Worm (Caenorhabditis elegans) whole organism, L3 larva: Measurements from ENCODE around the gene ttr-17.

Source experiments
- fkh-2 ChIP-seq: fragments of 150-350 bp; optimal IDR thresholded peaks from 2 replicates; lab custom pipeline; 2014; ENCODE audit warnings: missing biosample characterization, missing genetic modification reagents, missing genetic modification characterization
- nhr-11 ChIP-seq: fragments of 150-350 bp; optimal IDR thresholded peaks from 2 replicates; lab custom pipeline; 2014; ENCODE audit warnings: missing biosample characterization, missing genetic modification characterization
- unc-62 ChIP-seq: fragments of 150-350 bp; sonication (generic microtip); optimal IDR thresholded peaks from 4 replicates; lab custom pipeline; 2014; ENCODE audit warnings: missing biosample characterization, missing genetic modification reagents, missing genetic modification characterization

DNA sequence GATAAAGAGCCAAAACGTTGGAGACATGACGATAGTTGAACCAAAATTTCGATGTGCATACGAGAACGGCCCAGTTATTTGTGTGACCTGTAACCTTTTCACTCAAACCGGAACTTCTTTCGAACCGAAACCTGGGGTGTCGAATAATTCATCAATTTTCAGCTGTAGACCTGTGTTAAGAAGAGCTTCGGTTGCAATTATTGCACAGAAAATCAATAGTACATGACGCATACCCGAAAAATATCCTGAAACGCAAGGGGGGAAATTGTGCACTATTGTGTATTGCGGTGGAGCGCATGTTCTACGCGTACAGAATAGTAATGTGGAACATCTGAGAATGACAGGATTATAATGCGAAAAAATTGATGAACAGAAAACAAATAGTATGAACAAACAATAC, 42.9 kb upstream of the ttr-17 start, which contains the start of gene pigk-1:
- TF ChIP-seq nhr-11 (tag; lab: Kevin White, UChicago) (no peak), fkh-2 (tag; lab: Kevin White, UChicago) (no peak), unc-62 (no peak)
